Fruit fly (Drosophila melanogaster) whole organism, embryonic: ENCODE measurements around the gene ZnT63C.

ENCODE experiments used
- CG14710 ChIP-seq: fragments of 200-800 bp; sonication (Bioruptor generic); optimal IDR thresholded peaks from 3 replicates; lab custom pipeline; 2019; ENCODE audit warnings: missing biosample characterization, mild to moderate bottlenecking, missing genetic modification characterization, moderate library complexity
- kah ChIP-seq: fragments of 200-800 bp; sonication (Bioruptor generic); optimal IDR thresholded peaks from 2 replicates; lab custom pipeline; 2018; ENCODE audit warnings: missing biosample characterization, mild to moderate bottlenecking, missing genetic modification characterization
- salm ChIP-seq: fragments of 200-800 bp; sonication (Bioruptor generic); optimal IDR thresholded peaks from 2 replicates; lab custom pipeline; 2018; ENCODE audit warnings: missing biosample characterization, mild to moderate bottlenecking, missing genetic modification characterization

DNA sequence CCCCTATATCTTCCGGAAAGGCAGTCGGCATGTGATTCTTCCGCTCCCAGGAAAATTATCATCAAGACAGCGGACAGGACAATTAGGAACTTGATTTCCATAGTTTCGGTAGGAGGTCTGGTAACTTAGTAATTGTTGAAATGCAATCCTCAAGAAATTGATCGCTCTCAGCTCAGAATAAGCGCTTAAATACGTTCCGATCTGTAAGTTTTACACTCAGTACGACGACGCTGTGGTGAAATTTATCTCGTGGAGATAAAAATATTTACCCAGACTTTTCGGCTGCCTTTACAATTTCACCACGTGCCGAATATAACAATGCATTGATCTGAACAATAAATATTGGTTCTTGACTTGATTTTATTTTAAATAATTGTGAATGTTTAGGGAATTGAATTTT, 32.2 kb downstream of the ZnT63C start, which contains the start of gene Drsl1:
- TF ChIP-seq CG14710 = no peak
- no peak for TF ChIP-seq salm (tag; lab: Kevin White, UChicago)
- TF ChIP-seq kah (GFP tag; lab: Kevin White, UChicago) = no peak
